Worm (Caenorhabditis elegans): Measurements from ENCODE around the gene clec-129.

The clec-129 gene

ce11 chrII:3553453-3553852, 17.8 kb upstream of the clec-129 start, which contains the start of gene dnc-3 (continued):
- TF ChIP-seq gei-17 (GFP tag; optimal IDR thresholded peaks at IDR 0.05) (no peak), ztf-3 (GFP tag; optimal IDR thresholded peaks at IDR 0.05) (no peak), ceh-27 (GFP tag; optimal IDR thresholded peaks at IDR 0.05) (no peak), fkh-3 (tag; optimal IDR thresholded peaks at IDR 0.05) (no peak), snpc-4 (GFP tag; optimal IDR thresholded peaks at IDR 0.05) (no peak), snpc-4 (tag; optimal IDR thresholded peaks at IDR 0.05) (peak in 1 of 4 experiments; percentile 45), sea-2 (GFP tag; IDR thresholded peaks at IDR 0.05) (no peak), T07F8.4 (tag; optimal IDR thresholded peaks at IDR 0.05) (no peak), dox-1 (GFP tag; IDR thresholded peaks at IDR 0.05) (0 out of 2 replicates have a peak, but pooled peaks have one; percentile 9), nhr-179 (tag; optimal IDR thresholded peaks at IDR 0.05) (no peak), B0336.3 (GFP tag; IDR thresholded peaks at IDR 0.05) (peak; percentile 64; the same call in 1 of the 2 replicates), egrh-3 (GFP tag; IDR thresholded peaks at IDR 0.05) (no peak), ceh-100 (GFP tag; IDR thresholded peaks at IDR 0.05) (no peak), mcd-1 (GFP tag; IDR thresholded peaks at IDR 0.05) (peak; percentile 61), F39B2.1 (GFP tag; IDR thresholded peaks at IDR 0.05) (no peak), snpc-1.3 (tag; optimal IDR thresholded peaks at IDR 0.05; ENCODE audit: insufficient read depth) (no peak), K12H6.12 (tag; optimal IDR thresholded peaks at IDR 0.05) (no peak), F10E7.11 (tag; optimal IDR thresholded peaks at IDR 0.05) (no peak), tbx-9 (tag; optimal IDR thresholded peaks at IDR 0.05; ENCODE audit: borderline replicate concordance) (no peak), ama-1 (optimal IDR thresholded peaks at IDR 0.05) (no peak), ama-1 (GFP tag; optimal IDR thresholded peaks at IDR 0.05) (no peak), Y56A3A.18 (GFP tag; IDR thresholded peaks at IDR 0.05) (no peak), lsy-27 (tag; optimal IDR thresholded peaks at IDR 0.05; ENCODE audit: borderline replicate concordance, insufficient read depth) (no peak), F22D6.2 (tag; optimal IDR thresholded peaks at IDR 0.05) (no peak), nhr-90 (tag; optimal IDR thresholded peaks at IDR 0.05) (no peak), xnd-1 (tag; optimal IDR thresholded peaks at IDR 0.05) (peak; percentile 66), nfya-1 (tag; optimal IDR thresholded peaks at IDR 0.05; ENCODE audit: borderline replicate concordance, insufficient read depth) (no peak), somi-1 (GFP tag; optimal IDR thresholded peaks at IDR 0.05) (no peak), rcor-1 (GFP tag; IDR thresholded peaks at IDR 0.05) (no peak), madf-10 (tag; optimal IDR thresholded peaks at IDR 0.05) (no peak), cebp-1 (GFP tag; IDR thresholded peaks at IDR 0.05) (0 out of 2 replicates have a peak, but pooled peaks have one; percentile 20), cebp-1 (tag; optimal IDR thresholded peaks at IDR 0.05) (peak; percentile 79), rec-8 (tag; optimal IDR thresholded peaks at IDR 0.05) (no peak), bed-1 (GFP tag; IDR thresholded peaks at IDR 0.05) (no peak), hmg-20 (GFP tag; IDR thresholded peaks at IDR 0.05) (no peak), F37B4.10 (GFP tag; IDR thresholded peaks at IDR 0.05) (no peak), akir-1 (GFP tag; optimal IDR thresholded peaks at IDR 0.05) (no peak), D2030.7 (GFP tag; IDR thresholded peaks at IDR 0.05) (no peak; the same call in 1 of the 2 replicates), attf-6 (GFP tag; IDR thresholded peaks at IDR 0.05) (no peak), madf-3 (GFP tag; IDR thresholded peaks at IDR 0.05) (no peak), nfya-2 (GFP tag; IDR thresholded peaks at IDR 0.05) (no peak), mes-4 (tag; optimal IDR thresholded peaks at IDR 0.05) (no peak), hlh-12 (tag; optimal IDR thresholded peaks at IDR 0.05) (no peak), repo-1 (tag; optimal IDR thresholded peaks at IDR 0.05) (no peak), bed-2 (GFP tag; IDR thresholded peaks at IDR 0.05) (no peak), lag-1 (GFP tag; IDR thresholded peaks at IDR 0.05) (no peak), ZK185.1 (tag; optimal IDR thresholded peaks at IDR 0.05; ENCODE audit: poor library complexity, severe bottlenecking) (no peak), zim-3 (tag; optimal IDR thresholded peaks at IDR 0.05) (no peak), cebp-2 (GFP tag; IDR thresholded peaks at IDR 0.05) (no peak), C06A6.2 (GFP tag; conservative IDR thresholded peaks at IDR 0.05) (no peak)
